Fruit fly (Drosophila melanogaster): Measurements from ENCODE around the gene Taf10b.

The Taf10b gene

dm6 chr2L:2759654-2760053 is 8.0 kb downstream of the Taf10b start, which contains the start of the genes HemK2, Snapin and Tnpo-SR (continued):
- TF ChIP-seq CG7271 (tag; optimal IDR thresholded peaks at IDR 0.05) (peak; percentile 73), Fer1 (GFP tag; optimal IDR thresholded peaks at IDR 0.05) (peak; percentile 92), inv (GFP tag; IDR thresholded peaks at IDR 0.05; ENCODE audit: partially characterized antibody) (peak; percentile 96), tio (GFP tag; optimal IDR thresholded peaks at IDR 0.05) (no peak), cwo (GFP tag; optimal IDR thresholded peaks at IDR 0.05) (peak; percentile 84), Ptx1 (GFP tag; IDR thresholded peaks at IDR 0.05) (peak; percentile 96)

- TF ChIP-seq CTCF (GFP tag; optimal IDR thresholded peaks at IDR 0.05) (no peak), pan (optimal IDR thresholded peaks at IDR 0.05) (no peak), pan (GFP tag; optimal IDR thresholded peaks at IDR 0.05 in 1 of 2, IDR thresholded peaks at IDR 0.05 in 1 of 2) (no peak), run (tag; optimal IDR thresholded peaks at IDR 0.05) (no peak), CG7963 (GFP tag; IDR thresholded peaks at IDR 0.05; ENCODE audit: partially characterized antibody) (no peak), Spps (tag; optimal IDR thresholded peaks at IDR 0.05) (no peak), sqz (GFP tag; optimal IDR thresholded peaks at IDR 0.05) (no peak), cato (GFP tag; optimal IDR thresholded peaks at IDR 0.05; ENCODE audit: borderline replicate concordance) (no peak), CG13287 (GFP tag; IDR thresholded peaks at IDR 0.05; ENCODE audit: partially characterized antibody) (no peak), CG2678 (tag; optimal IDR thresholded peaks at IDR 0.05) (no peak), CG11398 (GFP tag; optimal IDR thresholded peaks at IDR 0.05) (no peak), exex (tag; optimal IDR thresholded peaks at IDR 0.05) (no peak), GATAe (GFP tag; conservative IDR thresholded peaks at IDR 0.05) (no peak), Atf6 (GFP tag; IDR thresholded peaks at IDR 0.05) (peak; percentile 28; the same call in 1 of the 2 replicates), Ptx1 (GFP tag; IDR thresholded peaks at IDR 0.05) (no peak), CG1792 (GFP tag; optimal IDR thresholded peaks at IDR 0.05) (no peak), Camta (GFP tag; optimal IDR thresholded peaks at IDR 0.05) (no peak), twi (tag; optimal IDR thresholded peaks at IDR 0.05) (no peak), CG11695 (GFP tag; IDR thresholded peaks at IDR 0.05) (no peak), CG7987 (GFP tag; optimal IDR thresholded peaks at IDR 0.05) (no peak), nom (GFP tag; optimal IDR thresholded peaks at IDR 0.05) (no peak), dati (GFP tag; IDR thresholded peaks at IDR 0.05) (no peak), CG10654 (GFP tag; optimal IDR thresholded peaks at IDR 0.05) (no peak), ci (GFP tag; IDR thresholded peaks at IDR 0.05) (peak; percentile 21; the same call in 1 of the 3 replicates), CG13424 (tag; optimal IDR thresholded peaks at IDR 0.05) (no peak), CG3838 (GFP tag; optimal IDR thresholded peaks at IDR 0.05) (no peak), CoRest (tag; optimal IDR thresholded peaks at IDR 0.05) (no peak), CG10431 (GFP tag; optimal IDR thresholded peaks at IDR 0.05) (no peak), Max (GFP tag; optimal IDR thresholded peaks at IDR 0.05) (no peak), B-H1 (GFP tag; IDR thresholded peaks at IDR 0.05) (no peak), CG6791 (GFP tag; IDR thresholded peaks at IDR 0.05; ENCODE audit: partially characterized antibody) (0 out of 3 replicates have a peak, but pooled peaks have one; percentile 5), ems (GFP tag; optimal IDR thresholded peaks at IDR 0.05) (no peak), CG15514 (GFP tag; optimal IDR thresholded peaks at IDR 0.05) (peak; percentile 37), CG10147 (GFP tag; optimal IDR thresholded peaks at IDR 0.05) (no peak), CG1233 (GFP tag; optimal IDR thresholded peaks at IDR 0.05) (no peak), Rfx (GFP tag; IDR thresholded peaks at IDR 0.05) (0 out of 2 replicates have a peak, but pooled peaks have one; percentile 29), CG34376 (GFP tag; optimal IDR thresholded peaks at IDR 0.05) (no peak), Bteb2 (GFP tag; optimal IDR thresholded peaks at IDR 0.05) (no peak), CG17186 (GFP tag; optimal IDR thresholded peaks at IDR 0.05) (no peak), CG12219 (GFP tag; optimal IDR thresholded peaks at IDR 0.05) (no peak), Sox100B (GFP tag; optimal IDR thresholded peaks at IDR 0.05) (no peak), seq (GFP tag; IDR thresholded peaks at IDR 0.05) (peak; percentile 16; the same call in 1 of the 2 replicates), Dp (GFP tag; optimal IDR thresholded peaks at IDR 0.05) (peak; percentile 57)
Measured at dm6 chr2L:2757930-2758556, 9.6 kb downstream of the Taf10b start.

Data from whole organism, embryonic.